Fruit fly (Drosophila melanogaster) whole organism, wandering third instar larva: ENCODE data around the gene SdhAL.

Experiments
- Abd-B ChIP-seq: fragments of >200 bp; optimal IDR thresholded peaks from 2 replicates; lab custom pipeline; 2017; ENCODE audit warnings: missing biosample characterization, missing genetic modification characterization
- CrebA ChIP-seq: fragments of 200-800 bp; sonication (Bioruptor generic); optimal IDR thresholded peaks from 2 replicates; lab custom pipeline; 2016; ENCODE audit warnings: missing biosample characterization, mild to moderate bottlenecking, missing genetic modification characterization, borderline replicate concordance
- Dif ChIP-seq: fragments of 200-275, 200-300 bp; sonication (Bioruptor generic); optimal IDR thresholded peaks from 2 replicates; lab custom pipeline; 2018; ENCODE audit warnings: missing biosample characterization, missing genetic modification characterization; ENCODE audit not compliant: partially characterized antibody
- GATAd ChIP-seq: sonication (Bioruptor generic); optimal IDR thresholded peaks from 2 replicates; lab custom pipeline; 2016; ENCODE audit warnings: missing biosample characterization, missing genetic modification characterization
- HLH106 ChIP-seq: fragments of 200-800 bp; optimal IDR thresholded peaks from 3 replicates; lab custom pipeline; 2019; ENCODE audit warnings: missing biosample characterization, mild to moderate bottlenecking, missing genetic modification characterization, moderate library complexity
- Hnf4 ChIP-seq: fragments of 200-800 bp; sonication (Bioruptor generic); optimal IDR thresholded peaks from 2 replicates; lab custom pipeline; 2016; ENCODE audit warnings: missing biosample characterization, mild to moderate bottlenecking, missing genetic modification characterization
- Hr83 ChIP-seq: fragments of 200-300 bp; sonication (Bioruptor generic); optimal IDR thresholded peaks from 2 replicates; lab custom pipeline; 2016; ENCODE audit warnings: missing biosample characterization, mild to moderate bottlenecking, missing genetic modification characterization, moderate library complexity; ENCODE audit not compliant: poor library complexity, severe bottlenecking
- Mio ChIP-seq: sonication (Bioruptor generic); optimal IDR thresholded peaks from 2 replicates; lab custom pipeline; 2016; ENCODE audit warnings: missing biosample characterization, missing genetic modification characterization
- Myc ChIP-seq: fragments of >200 bp; optimal IDR thresholded peaks from 2 replicates; lab custom pipeline; 2017
- N ChIP-seq: fragments of >200 bp; optimal IDR thresholded peaks from 2 replicates; lab custom pipeline; 2018; ENCODE audit warnings: missing biosample characterization, missing external identifiers, missing genetic modification characterization
- OdsH ChIP-seq: fragments of 200-800 bp; sonication (Bioruptor generic); optimal IDR thresholded peaks from 2 replicates; lab custom pipeline; 2016; ENCODE audit warnings: missing biosample characterization, mild to moderate bottlenecking, missing genetic modification characterization
- Rel ChIP-seq, 2 experiments: fragments of 200-800 bp; sonication (Bioruptor generic) in 1 of 2; optimal IDR thresholded peaks; 2 replicates in 1 of 2; 3 replicates in 1 of 2; lab custom pipeline; 2016 to 2019; ENCODE audit warnings: mild to moderate bottlenecking in 2 of 2, missing biosample characterization in 2 of 2, missing genetic modification characterization in 2 of 2, moderate library complexity in 1 of 2
- Vsx2 ChIP-seq: fragments of 200-300, 225-300 bp; sonication (Bioruptor generic); optimal IDR thresholded peaks from 2 replicates; lab custom pipeline; 2018; ENCODE audit warnings: missing biosample characterization, missing genetic modification characterization; ENCODE audit not compliant: partially characterized antibody
- br ChIP-seq: fragments of 200-800 bp; sonication (Bioruptor generic); optimal IDR thresholded peaks from 2 replicates; lab custom pipeline; 2016; ENCODE audit warnings: missing biosample characterization, missing genetic modification characterization
- brk ChIP-seq: fragments of 200-800 bp; sonication (Bioruptor generic); optimal IDR thresholded peaks from 2 replicates; lab custom pipeline; 2016; ENCODE audit warnings: missing biosample characterization, mild to moderate bottlenecking, missing genetic modification characterization
- dl ChIP-seq, 2 experiments: fragments of 175-275, 200-275 bp in 1 of 2; fragments of 200-275 bp in 1 of 2; sonication (Bioruptor generic); optimal IDR thresholded peaks; lab custom pipeline; 2018; ENCODE audit warnings: mild to moderate bottlenecking in 2 of 2, missing biosample characterization in 2 of 2, missing genetic modification characterization in 2 of 2, moderate library complexity in 2 of 2; ENCODE audit not compliant: partially characterized antibody in 2 of 2, insufficient read depth in 1 of 2
- dmrt93B ChIP-seq: fragments of 200-800 bp; sonication (Bioruptor generic); optimal IDR thresholded peaks from 2 replicates; lab custom pipeline; 2018; ENCODE audit warnings: missing biosample characterization, mild to moderate bottlenecking, missing genetic modification characterization
- dsf ChIP-seq: sonication (Bioruptor generic); optimal IDR thresholded peaks from 2 replicates; lab custom pipeline; 2016; ENCODE audit warnings: missing biosample characterization, missing genetic modification characterization, borderline replicate concordance
- ey ChIP-seq: fragments of 200-800 bp; sonication (Bioruptor generic); optimal IDR thresholded peaks from 2 replicates; lab custom pipeline; 2016; ENCODE audit warnings: missing biosample characterization, missing genetic modification characterization
- foxo ChIP-seq, 2 experiments: fragments of 200-800 bp; sonication (Bioruptor generic); optimal IDR thresholded peaks; 2 replicates in 1 of 2; 3 replicates in 1 of 2; lab custom pipeline; 2016 to 2017; ENCODE audit warnings: missing biosample characterization in 2 of 2, missing genetic modification characterization in 2 of 2
- h ChIP-seq: fragments of 200-800 bp; sonication (Bioruptor generic); optimal IDR thresholded peaks from 3 replicates; lab custom pipeline; 2016; ENCODE audit warnings: missing biosample characterization, mild to moderate bottlenecking, missing genetic modification characterization
- jim ChIP-seq: fragments of 175-275, 200-325 bp; sonication (Bioruptor generic); optimal IDR thresholded peaks from 2 replicates; lab custom pipeline; 2016; ENCODE audit warnings: missing biosample characterization, mild to moderate bottlenecking, missing genetic modification characterization
- lola ChIP-seq: fragments of >200 bp; optimal IDR thresholded peaks from 2 replicates; lab custom pipeline; 2017; ENCODE audit warnings: missing biosample characterization, missing genetic modification characterization
- pan ChIP-seq: fragments of >200 bp; optimal IDR thresholded peaks from 2 replicates; lab custom pipeline; 2017
- psq ChIP-seq: fragments of 200-800 bp; sonication (Bioruptor generic); optimal IDR thresholded peaks from 3 replicates; lab custom pipeline; 2017; ENCODE audit warnings: missing biosample characterization, mild to moderate bottlenecking, missing genetic modification characterization, moderate library complexity
- rgr ChIP-seq: fragments of 200-800 bp; sonication (Bioruptor generic); optimal IDR thresholded peaks from 3 replicates; lab custom pipeline; 2016; ENCODE audit warnings: missing biosample characterization, mild to moderate bottlenecking, missing genetic modification characterization
- sage ChIP-seq: fragments of 200-800 bp; sonication (Bioruptor generic); optimal IDR thresholded peaks from 2 replicates; lab custom pipeline; 2016; ENCODE audit warnings: missing biosample characterization, mild to moderate bottlenecking, missing genetic modification characterization
- sv ChIP-seq: fragments of 200-800 bp; sonication (Bioruptor generic); optimal IDR thresholded peaks from 3 replicates; lab custom pipeline; 2016; ENCODE audit warnings: missing biosample characterization, missing genetic modification characterization
- tai ChIP-seq: sonication (Bioruptor generic); optimal IDR thresholded peaks from 2 replicates; lab custom pipeline; 2016; ENCODE audit warnings: missing biosample characterization, missing genetic modification characterization
- usp ChIP-seq: fragments of >200 bp; optimal IDR thresholded peaks from 2 replicates; lab custom pipeline; 2017; ENCODE audit warnings: missing biosample characterization, missing genetic modification characterization

Gene SdhAL

DNA sequence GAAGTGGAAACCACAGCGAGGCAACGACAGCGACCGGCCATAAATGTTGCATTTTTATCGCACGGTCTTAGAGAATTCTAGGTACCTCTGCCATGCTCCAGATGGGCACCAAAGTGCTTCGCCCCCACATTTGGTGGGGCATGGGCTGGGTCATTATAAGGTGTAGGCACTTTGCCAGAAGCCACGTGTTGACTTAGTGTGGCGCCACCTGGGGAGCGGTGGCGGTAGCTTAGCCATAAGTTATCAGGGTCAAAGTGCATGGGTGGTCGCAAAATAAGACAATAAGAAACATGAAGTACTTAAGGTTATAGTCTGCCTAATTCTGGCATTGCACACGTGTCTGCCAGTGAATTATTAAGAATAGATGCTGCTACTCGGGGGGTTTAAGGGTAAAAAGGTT lies 31.8 kb downstream of the SdhAL start:
- TF ChIP-seq Rel (GFP tag; optimal IDR thresholded peaks at IDR 0.05; lab: Kevin White, UChicago) (no peak), Rel (tag; optimal IDR thresholded peaks at IDR 0.05; lab: Kevin White, UChicago) (no peak), Myc (lab: Kevin White, UChicago) (no peak), jim (no peak), Mio (GFP tag; lab: Kevin White, UChicago) (no peak), GATAd (GFP tag; lab: Kevin White, UChicago) (no peak), sv (GFP tag; lab: Kevin White, UChicago) (no peak), pan (no peak), Vsx2 (GFP tag; lab: Kevin White, UChicago) (no peak), tai (no peak)

DNA sequence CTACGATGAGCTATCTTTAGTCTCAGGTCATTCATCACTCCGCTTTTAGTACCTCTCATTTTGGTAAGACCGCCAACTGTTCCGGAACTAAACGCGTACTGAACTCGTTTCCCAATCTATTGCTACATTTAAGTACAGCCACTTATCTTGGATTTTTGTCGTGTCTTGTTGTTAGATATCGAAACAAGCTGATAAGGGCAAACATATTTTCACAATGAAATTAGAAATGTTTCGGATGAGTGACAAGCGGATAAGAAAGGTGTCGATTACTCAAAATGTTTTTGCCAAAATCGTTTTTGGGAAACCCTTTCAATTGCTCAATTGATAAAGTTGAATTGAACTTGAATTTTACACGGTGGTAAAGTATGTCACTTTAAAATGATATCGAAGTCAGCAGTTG lies 35.6 kb downstream of the SdhAL start, which contains the start of gene CG5897:
CG5897 (minus strand) TSS at position 101 of the 400 bp plus-strand sequence.
- TF ChIP-seq dl (GFP tag; optimal IDR thresholded peaks at IDR 0.05; lab: Kevin White, UChicago; ENCODE audit: insufficient read depth in 1 of 2, partially characterized antibody in 2 of 2) (no peak), CrebA (GFP tag; lab: Kevin White, UChicago) (no peak), rgr (GFP tag; lab: Kevin White, UChicago) (no peak), Hr83 (GFP tag; lab: Kevin White, UChicago) (no peak), usp (GFP tag; lab: Kevin White, UChicago) (no peak), Rel (GFP tag; optimal IDR thresholded peaks at IDR 0.05; lab: Kevin White, UChicago) (no peak), Rel (tag; optimal IDR thresholded peaks at IDR 0.05; lab: Kevin White, UChicago) (no peak)

- TF ChIP-seq Rel (GFP tag; optimal IDR thresholded peaks at IDR 0.05; lab: Kevin White, UChicago) (no peak), Rel (tag; optimal IDR thresholded peaks at IDR 0.05; lab: Kevin White, UChicago) (no peak), Dif (GFP tag; lab: Kevin White, UChicago) (no peak), HLH106 (tag; lab: Kevin White, UChicago) (no peak), Hnf4 (GFP tag; lab: Kevin White, UChicago) (no peak), CrebA (GFP tag; lab: Kevin White, UChicago) (no peak), brk (GFP tag; lab: Kevin White, UChicago) (no peak), Mio (GFP tag; lab: Kevin White, UChicago) (no peak), br (no peak), ey (GFP tag; lab: Kevin White, UChicago) (no peak), rgr (GFP tag; lab: Kevin White, UChicago) (no peak), Abd-B (no peak)
Measured at dm6 chr3L:11881084-11881483, 43.5 kb downstream of the SdhAL start, which contains the start of gene CCDC151. TSS of gene CCDC151 (plus strand) at chr3L:11881384.

dm6 chr3L:11878815-11879214 lies 45.7 kb downstream of the SdhAL start, which contains the start of gene Sprn:
TSS of gene Sprn (plus strand) at chr3L:11879115.
- TF ChIP-seq sv (GFP tag; lab: Kevin White, UChicago), result no peak
- TF ChIP-seq pan, result no peak
- TF ChIP-seq jim, result no peak
- no peak for TF ChIP-seq N (GFP tag; lab: Kevin White, UChicago)
- no peak for TF ChIP-seq OdsH
- no peak for TF ChIP-seq lola (GFP tag; lab: Kevin White, UChicago)
- no peak for TF ChIP-seq Hr83 (GFP tag; lab: Kevin White, UChicago)
- TF ChIP-seq HLH106 (tag; lab: Kevin White, UChicago), result no peak
- no peak for TF ChIP-seq psq
- no peak for TF ChIP-seq Myc (lab: Kevin White, UChicago)

- TF ChIP-seq HLH106 (tag; lab: Kevin White, UChicago) (no peak), ey (GFP tag; lab: Kevin White, UChicago) (no peak), Dif (GFP tag; lab: Kevin White, UChicago) (no peak), foxo (GFP tag; optimal IDR thresholded peaks at IDR 0.05; lab: Kevin White, UChicago) (no peak), Abd-B (no peak), sage (GFP tag; lab: Kevin White, UChicago) (no peak), dmrt93B (GFP tag; lab: Kevin White, UChicago) (no peak), GATAd (GFP tag; lab: Kevin White, UChicago) (no peak), dsf (GFP tag; lab: Kevin White, UChicago) (no peak), Mio (GFP tag; lab: Kevin White, UChicago) (no peak), brk (GFP tag; lab: Kevin White, UChicago) (no peak), h (GFP tag; lab: Kevin White, UChicago) (no peak), tai (no peak), Myc (lab: Kevin White, UChicago) (no peak)
Measured at dm6 chr3L:11876036-11876435, 48.5 kb downstream of the SdhAL start.
